Worm (Caenorhabditis elegans) whole organism, L2 larva: ENCODE data around the gene nhr-61.

Experiments
- R02D3.7 ChIP-seq: fragments of 150-350 bp; optimal IDR thresholded peaks from 2 replicates; lab custom pipeline; 2014; ENCODE audit warnings: missing biosample characterization, missing genetic modification characterization
- alr-1 ChIP-seq: fragments of 150-350 bp; optimal IDR thresholded peaks from 2 replicates; lab custom pipeline; 2014; ENCODE audit warnings: missing biosample characterization, missing genetic modification characterization
- blmp-1 ChIP-seq: sonication (generic microtip); optimal IDR thresholded peaks from 2 replicates; lab custom pipeline; 2017; ENCODE audit warnings: missing genetic modification characterization, mild to moderate bottlenecking, missing compliant biosample characterization, antibody characterized with exemption, moderate library complexity; ENCODE audit not compliant: insufficient read depth
- egl-27 ChIP-seq: sonication (generic microtip); optimal IDR thresholded peaks from 3 replicates; lab custom pipeline; 2017; ENCODE audit warnings: missing biosample characterization, missing genetic modification reagents, missing genetic modification characterization
- elt-1 ChIP-seq: fragments of 150-350 bp; optimal IDR thresholded peaks from 2 replicates; lab custom pipeline; 2014; ENCODE audit warnings: missing biosample characterization, missing genetic modification characterization
- elt-3 ChIP-seq: sonication (generic microtip); optimal IDR thresholded peaks from 2 replicates; lab custom pipeline; 2017; ENCODE audit warnings: missing biosample characterization, missing genetic modification characterization
- fos-1 ChIP-seq: fragments of 150-350 bp; optimal IDR thresholded peaks from 2 replicates; lab custom pipeline; 2014; ENCODE audit warnings: missing biosample characterization, missing genetic modification characterization
- gmeb-1 ChIP-seq: fragments of 150-350 bp; optimal IDR thresholded peaks from 2 replicates; lab custom pipeline; 2014; ENCODE audit warnings: missing biosample characterization, missing genetic modification characterization
- lin-11 ChIP-seq: fragments of 150-350 bp; sonication (generic microtip); optimal IDR thresholded peaks from 2 replicates; lab custom pipeline; 2014; ENCODE audit warnings: missing biosample characterization, missing genetic modification characterization, inconsistent platforms, mixed read lengths
- nhr-10 ChIP-seq: sonication (generic microtip); optimal IDR thresholded peaks from 2 replicates; lab custom pipeline; 2017; ENCODE audit warnings: missing biosample characterization, missing genetic modification characterization
- nhr-129 ChIP-seq: fragments of 150-350 bp; optimal IDR thresholded peaks from 2 replicates; lab custom pipeline; 2014; ENCODE audit warnings: missing biosample characterization, missing genetic modification characterization
- nhr-237 ChIP-seq: fragments of 150-350 bp; optimal IDR thresholded peaks from 2 replicates; lab custom pipeline; 2014; ENCODE audit warnings: missing biosample characterization, missing genetic modification characterization
- nhr-25 ChIP-seq: fragments of 150-350 bp; sonication (generic microtip); optimal IDR thresholded peaks from 3 replicates; lab custom pipeline; 2014; ENCODE audit warnings: missing biosample characterization, missing genetic modification characterization
- sem-4 ChIP-seq: fragments of 150-350 bp; optimal IDR thresholded peaks from 2 replicates; lab custom pipeline; 2014; ENCODE audit warnings: missing biosample characterization, missing genetic modification reagents, missing genetic modification characterization
- sma-9 ChIP-seq, 2 experiments: fragments of 150-350 bp in 1 of 2; sonication (generic microtip) in 1 of 2; optimal IDR thresholded peaks; 2 replicates each; lab custom pipeline; 2014 to 2016; ENCODE audit warnings: missing genetic modification characterization in 2 of 2, mild to moderate bottlenecking in 1 of 2, missing biosample characterization in 1 of 2, missing compliant biosample characterization in 1 of 2, missing genetic modification reagents in 1 of 2, moderate library complexity in 1 of 2
- snpc-4 ChIP-seq: fragments of 150-350 bp; optimal IDR thresholded peaks from 2 replicates; lab custom pipeline; 2014; ENCODE audit warnings: missing biosample characterization, missing genetic modification characterization
- unc-62 ChIP-seq: fragments of 150-350 bp; optimal IDR thresholded peaks from 2 replicates; lab custom pipeline; 2014; ENCODE audit warnings: missing biosample characterization, missing genetic modification reagents, missing genetic modification characterization
- ztf-11 ChIP-seq: sonication (generic microtip); optimal IDR thresholded peaks from 2 replicates; lab custom pipeline; 2017; ENCODE audit warnings: missing biosample characterization, missing genetic modification characterization
- ztf-4 ChIP-seq: fragments of 150-350 bp; optimal IDR thresholded peaks from 2 replicates; lab custom pipeline; 2014; ENCODE audit warnings: missing biosample characterization, missing genetic modification characterization

The nhr-61 gene

DNA sequence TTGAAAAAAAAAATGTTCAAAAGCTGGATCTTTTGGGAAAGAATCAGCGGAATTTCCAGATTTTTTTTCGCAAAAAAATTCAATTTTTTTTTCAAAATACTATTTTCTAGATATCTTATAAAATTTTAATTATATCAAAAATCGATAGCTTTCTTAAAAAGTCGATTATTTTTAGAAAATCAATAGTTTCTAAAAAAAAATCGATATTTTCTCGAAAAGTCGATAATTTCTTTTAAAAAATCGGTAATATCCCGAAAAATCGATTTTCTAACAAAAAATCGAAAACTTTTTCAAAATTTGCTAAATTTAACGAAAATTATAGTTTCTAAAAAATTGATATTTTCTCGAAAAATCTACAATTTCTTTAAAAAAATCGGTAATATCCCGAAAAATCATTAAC lies 49.5 kb downstream of the nhr-61 start:
- TF ChIP-seq ztf-11 (no peak), unc-62 (no peak), blmp-1 (tag; lab: Kevin White, UChicago) (no peak), ztf-4 (tag; lab: Kevin White, UChicago) (no peak), elt-1 (tag; lab: Kevin White, UChicago) (no peak), sma-9 (GFP tag; optimal IDR thresholded peaks at IDR 0.05; lab: Kevin White, UChicago) (no peak), sma-9 (tag; optimal IDR thresholded peaks at IDR 0.05; lab: Kevin White, UChicago) (no peak), alr-1 (no peak), snpc-4 (tag; lab: Kevin White, UChicago) (no peak), nhr-25 (tag; lab: Kevin White, UChicago) (no peak), gmeb-1 (tag; lab: Kevin White, UChicago) (no peak), sem-4 (tag; lab: Kevin White, UChicago) (no peak), elt-3 (no peak), lin-11 (no peak), R02D3.7 (tag; lab: Kevin White, UChicago) (no peak), nhr-129 (tag; lab: Kevin White, UChicago) (no peak), fos-1 (tag; lab: Kevin White, UChicago) (no peak), nhr-237 (tag; lab: Kevin White, UChicago) (no peak), egl-27 (tag; lab: Kevin White, UChicago) (no peak), nhr-10 (no peak)
